Fruit fly (Drosophila melanogaster) whole organism, embryonic: ENCODE data around the gene Spn88Ea.

Experiments used
- BEAF-32 ChIP-seq: fragments of 200-800 bp; sonication (Bioruptor generic); optimal IDR thresholded peaks from 3 replicates; lab custom pipeline; 2017; ENCODE audit warnings: missing biosample characterization, missing genetic modification characterization, mild to moderate bottlenecking, moderate library complexity, missing genetic modification reagents
- Blimp-1 ChIP-seq: fragments of 200-800 bp; sonication (Bioruptor generic); optimal IDR thresholded peaks from 3 replicates; lab custom pipeline; 2018; ENCODE audit warnings: missing biosample characterization, missing genetic modification characterization, mild to moderate bottlenecking, moderate library complexity, missing genetic modification reagents
- Bteb2 ChIP-seq: fragments of 200-800 bp; sonication (Bioruptor generic); optimal IDR thresholded peaks from 2 replicates; lab custom pipeline; 2016; ENCODE audit warnings: missing biosample characterization, missing genetic modification characterization
- CG11398 ChIP-seq: fragments of 200-800 bp; sonication (Bioruptor generic); optimal IDR thresholded peaks from 2 replicates; lab custom pipeline; 2016; ENCODE audit warnings: missing biosample characterization, missing genetic modification characterization
- CG11696 ChIP-seq: fragments of 200-800 bp; sonication (Bioruptor generic); IDR thresholded peaks from 2 replicates; pipeline ENCODE4 v1.3.6; 2022; ENCODE audit warnings: missing biosample characterization, missing genetic modification characterization
- CG12391 ChIP-seq: fragments of 200-800 bp; sonication (Bioruptor generic); optimal IDR thresholded peaks from 3 replicates; lab custom pipeline; 2018; ENCODE audit warnings: missing biosample characterization, mild to moderate bottlenecking, missing genetic modification characterization, moderate library complexity
- CG15514 ChIP-seq: fragments of 200-800 bp; sonication (Bioruptor generic); optimal IDR thresholded peaks from 3 replicates; lab custom pipeline; 2017; ENCODE audit warnings: missing biosample characterization, missing genetic modification characterization, mild to moderate bottlenecking, moderate library complexity, missing genetic modification reagents
- CG1647 ChIP-seq: fragments of 200-800 bp; sonication (Bioruptor generic); optimal IDR thresholded peaks from 3 replicates; lab custom pipeline; 2016; ENCODE audit warnings: missing biosample characterization, missing genetic modification characterization
- CG17568 ChIP-seq: fragments of 200-800 bp; sonication (Bioruptor generic); optimal IDR thresholded peaks from 2 replicates; lab custom pipeline; 2018; ENCODE audit warnings: missing biosample characterization, mild to moderate bottlenecking, missing genetic modification characterization, moderate library complexity
- CG17802 ChIP-seq: fragments of 200-800 bp; sonication (Bioruptor generic); optimal IDR thresholded peaks from 2 replicates; lab custom pipeline; 2018; ENCODE audit warnings: missing biosample characterization, mild to moderate bottlenecking, missing genetic modification characterization, moderate library complexity
- CG2116 ChIP-seq: fragments of 200-800 bp; sonication (Bioruptor generic); optimal IDR thresholded peaks from 3 replicates; lab custom pipeline; 2018; ENCODE audit warnings: missing biosample characterization, mild to moderate bottlenecking, missing genetic modification characterization
- CG2120 ChIP-seq: fragments of 200-800 bp; sonication (Bioruptor generic); optimal IDR thresholded peaks from 3 replicates; lab custom pipeline; 2016; ENCODE audit warnings: missing biosample characterization, missing genetic modification characterization
- CG2129 ChIP-seq: fragments of 200-800 bp; sonication (Bioruptor generic); IDR thresholded peaks from 2 replicates; pipeline ENCODE4 v1.3.6; 2022; ENCODE audit warnings: missing biosample characterization, missing genetic modification characterization; ENCODE audit not compliant: partially characterized antibody
- CG2712 ChIP-seq: fragments of 200-800 bp; optimal IDR thresholded peaks from 3 replicates; lab custom pipeline; 2019; ENCODE audit warnings: missing biosample characterization, mild to moderate bottlenecking, missing genetic modification characterization, moderate library complexity
- CG31441 ChIP-seq: fragments of 200-800 bp; sonication (Bioruptor generic); IDR thresholded peaks from 2 replicates; pipeline ENCODE4 v1.3.6; 2022; ENCODE audit warnings: missing biosample characterization, missing genetic modification characterization
- CG4360 ChIP-seq: fragments of 200-800 bp; sonication (Bioruptor generic); IDR thresholded peaks from 2 replicates; pipeline ENCODE4 v1.3.6; 2022; ENCODE audit warnings: missing biosample characterization, missing genetic modification characterization
- CG4820 ChIP-seq: fragments of 200-800 bp; sonication (Bioruptor generic); optimal IDR thresholded peaks from 3 replicates; lab custom pipeline; 2016; ENCODE audit warnings: missing biosample characterization, missing genetic modification characterization
- CG7928 ChIP-seq: fragments of 200-800 bp; sonication (Bioruptor generic); optimal IDR thresholded peaks from 2 replicates; lab custom pipeline; 2017; ENCODE audit warnings: missing biosample characterization, mild to moderate bottlenecking, missing genetic modification characterization
- CG8388 ChIP-seq: fragments of 200-800 bp; sonication (Bioruptor generic); optimal IDR thresholded peaks from 2 replicates; lab custom pipeline; 2019; ENCODE audit warnings: missing biosample characterization, mild to moderate bottlenecking, missing genetic modification characterization, moderate library complexity
- CG8924 ChIP-seq: fragments of 200-800 bp; optimal IDR thresholded peaks from 3 replicates; lab custom pipeline; 2019; ENCODE audit warnings: missing biosample characterization, mild to moderate bottlenecking, missing genetic modification characterization, moderate library complexity
- CoRest ChIP-seq: fragments of 200-800 bp; sonication (Bioruptor generic); optimal IDR thresholded peaks from 3 replicates; lab custom pipeline; 2018; ENCODE audit warnings: missing biosample characterization, mild to moderate bottlenecking, missing genetic modification characterization, moderate library complexity
- Deaf1 ChIP-seq: fragments of 200-800 bp; optimal IDR thresholded peaks from 3 replicates; lab custom pipeline; 2019; ENCODE audit warnings: missing biosample characterization, mild to moderate bottlenecking, missing genetic modification characterization, moderate library complexity
- Ets97D ChIP-seq: fragments of 200-800 bp; sonication (Bioruptor generic); optimal IDR thresholded peaks from 3 replicates; lab custom pipeline; 2016; ENCODE audit warnings: missing biosample characterization, missing genetic modification characterization
- Hand ChIP-seq: fragments of 200-800 bp; sonication (Bioruptor generic); optimal IDR thresholded peaks from 2 replicates; lab custom pipeline; 2017; ENCODE audit warnings: mild to moderate bottlenecking, missing biosample characterization, missing genetic modification reagents, missing genetic modification characterization
- MESR4 ChIP-seq: fragments of 200-800 bp; sonication (Bioruptor generic); optimal IDR thresholded peaks from 2 replicates; lab custom pipeline; 2018; ENCODE audit warnings: missing biosample characterization, mild to moderate bottlenecking, missing genetic modification characterization, moderate library complexity
- Med ChIP-seq: fragments of 200-800 bp; sonication (Bioruptor generic); peaks from one replicate; lab custom pipeline; 2016; ENCODE audit warnings: missing biosample characterization, missing genetic modification characterization, mild to moderate bottlenecking, inconsistent platforms, moderate library complexity
- Mrtf ChIP-seq: fragments of 200-800 bp; sonication (Bioruptor generic); IDR thresholded peaks from 3 replicates; pipeline ENCODE4 v1.3.6; 2022; ENCODE audit warnings: missing biosample characterization, missing genetic modification characterization
- Myb ChIP-seq: fragments of 200-800 bp; sonication (Bioruptor generic); optimal IDR thresholded peaks from 2 replicates; lab custom pipeline; 2016; ENCODE audit warnings: missing biosample characterization, missing genetic modification characterization
- Nf-YA ChIP-seq: fragments of 200-800 bp; sonication (Bioruptor generic); IDR thresholded peaks from 2 replicates; pipeline ENCODE4 v1.3.6; 2022; ENCODE audit warnings: missing biosample characterization, missing genetic modification characterization
- Ptx1 ChIP-seq: fragments of 200-800 bp; sonication (Bioruptor generic); IDR thresholded peaks from 2 replicates; pipeline ENCODE4 v1.3.6; 2022; ENCODE audit warnings: missing biosample characterization, missing genetic modification characterization
- Sox102F ChIP-seq: fragments of 200-800 bp; sonication (Bioruptor generic); optimal IDR thresholded peaks from 2 replicates; lab custom pipeline; 2018; ENCODE audit warnings: missing biosample characterization, mild to moderate bottlenecking, missing genetic modification characterization, moderate library complexity
- TFAM ChIP-seq: fragments of 200-800 bp; sonication (Bioruptor generic); optimal IDR thresholded peaks from 2 replicates; lab custom pipeline; 2017; ENCODE audit warnings: missing biosample characterization, missing genetic modification characterization, inconsistent platforms
- chif ChIP-seq, 2 experiments: fragments of 200-800 bp; sonication (Bioruptor generic); optimal IDR thresholded peaks; 3 replicates each; lab custom pipeline; 2016; ENCODE audit warnings: missing biosample characterization in 2 of 2, missing genetic modification characterization in 2 of 2
- dm ChIP-seq: fragments of 200-800 bp; sonication (Bioruptor generic); optimal IDR thresholded peaks from 3 replicates; lab custom pipeline; 2016; ENCODE audit warnings: missing biosample characterization, missing genetic modification characterization
- fd64A ChIP-seq: fragments of 200-800 bp; sonication (Bioruptor generic); optimal IDR thresholded peaks from 3 replicates; lab custom pipeline; 2018; ENCODE audit warnings: missing biosample characterization, mild to moderate bottlenecking, missing genetic modification characterization
- grau ChIP-seq: fragments of 200-800 bp; optimal IDR thresholded peaks from 3 replicates; lab custom pipeline; 2019; ENCODE audit warnings: missing biosample characterization, mild to moderate bottlenecking, missing genetic modification characterization, moderate library complexity
- grn ChIP-seq: fragments of 200-800 bp; sonication (Bioruptor generic); optimal IDR thresholded peaks from 3 replicates; lab custom pipeline; 2017; ENCODE audit warnings: missing biosample characterization, missing genetic modification characterization
- gsb-n ChIP-seq: fragments of 200-800 bp; sonication (Bioruptor generic); optimal IDR thresholded peaks from 3 replicates; lab custom pipeline; 2018; ENCODE audit warnings: missing biosample characterization, mild to moderate bottlenecking, missing genetic modification characterization
- ham ChIP-seq: fragments of 200-800 bp; sonication (Bioruptor generic); IDR thresholded peaks from 2 replicates; pipeline ENCODE4 v1.3.6; 2022; ENCODE audit warnings: missing biosample characterization, missing genetic modification characterization
- klu ChIP-seq: fragments of 200-800 bp; sonication (Bioruptor generic); IDR thresholded peaks from 2 replicates; pipeline ENCODE4 v1.3.6; 2022; ENCODE audit warnings: missing biosample characterization, missing genetic modification characterization
- nau ChIP-seq: fragments of 200-800 bp; sonication (Bioruptor generic); optimal IDR thresholded peaks from 3 replicates; lab custom pipeline; 2017; ENCODE audit warnings: missing biosample characterization, mild to moderate bottlenecking, missing genetic modification characterization, missing genetic modification reagents
- onecut ChIP-seq: fragments of 200-800 bp; sonication (Bioruptor generic); IDR thresholded peaks from 2 replicates; pipeline ENCODE4 v1.3.6; 2022; ENCODE audit warnings: missing biosample characterization, missing genetic modification characterization
- phol ChIP-seq: fragments of 200-800 bp; sonication (Bioruptor generic); optimal IDR thresholded peaks from 3 replicates; lab custom pipeline; 2018; ENCODE audit warnings: missing biosample characterization, mild to moderate bottlenecking, missing genetic modification characterization, moderate library complexity
- pita ChIP-seq: fragments of 200-800 bp; sonication (Bioruptor generic); optimal IDR thresholded peaks from 2 replicates; lab custom pipeline; 2017; ENCODE audit warnings: missing biosample characterization, mild to moderate bottlenecking, missing genetic modification characterization
- psq ChIP-seq: fragments of 200-800 bp; sonication (Bioruptor generic); optimal IDR thresholded peaks from 2 replicates; lab custom pipeline; 2017; ENCODE audit warnings: missing biosample characterization, missing genetic modification characterization
- pzg ChIP-seq: fragments of 200-800 bp; sonication (Bioruptor generic); optimal IDR thresholded peaks from 3 replicates; lab custom pipeline; 2018; ENCODE audit warnings: missing biosample characterization, mild to moderate bottlenecking, missing genetic modification characterization, moderate library complexity
- ranshi ChIP-seq: fragments of 200-800 bp; sonication (Bioruptor generic); IDR thresholded peaks from 2 replicates; pipeline ENCODE4 v1.3.6; 2022; ENCODE audit warnings: missing biosample characterization, missing genetic modification characterization
- rib ChIP-seq: fragments of 200-800 bp; sonication (Bioruptor generic); IDR thresholded peaks from 2 replicates; pipeline ENCODE4 v1.3.6; 2022; ENCODE audit warnings: missing biosample characterization, missing genetic modification characterization
- slou ChIP-seq: fragments of 200-800 bp; sonication (Bioruptor generic); optimal IDR thresholded peaks from 3 replicates; lab custom pipeline; 2016; ENCODE audit warnings: missing biosample characterization, missing genetic modification characterization
- trh ChIP-seq: fragments of 200-800 bp; sonication (Bioruptor generic); optimal IDR thresholded peaks from 2 replicates; lab custom pipeline; 2016; ENCODE audit warnings: missing biosample characterization, missing genetic modification characterization
- wek ChIP-seq: fragments of 200-800 bp; sonication (Bioruptor generic); optimal IDR thresholded peaks from 3 replicates; lab custom pipeline; 2018; ENCODE audit warnings: missing biosample characterization, mild to moderate bottlenecking, missing genetic modification characterization, moderate library complexity
- yki ChIP-seq: fragments of >200 bp; optimal IDR thresholded peaks from 3 replicates; lab custom pipeline; 2018
- zen2 ChIP-seq: fragments of 200-800 bp; sonication (Bioruptor generic); IDR thresholded peaks from 3 replicates; pipeline ENCODE4 v1.3.6; 2022; ENCODE audit warnings: missing biosample characterization, missing genetic modification characterization; ENCODE audit not compliant: partially characterized antibody

The Spn88Ea gene

DNA sequence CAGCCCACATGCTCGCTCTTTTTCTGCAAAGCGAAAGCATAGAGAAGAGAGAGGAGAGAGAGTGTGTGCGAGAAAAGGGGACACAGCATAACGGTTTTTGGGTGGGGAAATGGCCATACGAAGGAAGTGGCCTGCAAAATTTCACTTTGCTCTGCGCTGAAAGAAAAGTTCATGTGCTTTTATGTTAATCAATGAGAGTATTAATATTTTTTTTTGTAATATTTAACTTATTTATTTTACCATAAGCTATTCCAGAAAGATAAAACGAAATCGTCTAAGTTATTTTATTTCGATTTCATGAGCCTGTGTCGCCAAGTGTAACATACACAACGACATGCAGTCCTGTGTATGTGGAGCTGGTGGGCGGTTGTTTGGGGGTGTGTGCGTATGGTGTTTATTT is 44.2 kb upstream of the Spn88Ea start (continued):
- TF ChIP-seq CG4820 (GFP tag; lab: Kevin White, UChicago), result no peak
- peak; percentile 46; the same call in 1 of the 2 replicates for TF ChIP-seq rib (GFP tag; lab: Robert Waterston, UW)
- TF ChIP-seq CG4360, result peak; percentile 35; the same call in 1 of the 2 replicates
- no peak for TF ChIP-seq wek (GFP tag; lab: Kevin White, UChicago)
- TF ChIP-seq Blimp-1 (GFP tag; lab: Kevin White, UChicago), result no peak
- TF ChIP-seq onecut (GFP tag; lab: Robert Waterston, UW), result peak; percentile 51
- TF ChIP-seq CG1647 (GFP tag; lab: Kevin White, UChicago), result no peak
- TF ChIP-seq chif (GFP tag; optimal IDR thresholded peaks at IDR 0.05; lab: Kevin White, UChicago), result no peak
- TF ChIP-seq CG2129 (GFP tag; lab: Robert Waterston, UW), result no peak
- TF ChIP-seq Ptx1 (GFP tag; lab: Robert Waterston, UW), result peak; percentile 76
- TF ChIP-seq TFAM (GFP tag; lab: Kevin White, UChicago), result no peak
- no peak for TF ChIP-seq trh
- no peak for TF ChIP-seq CG11398 (GFP tag; lab: Kevin White, UChicago)
- TF ChIP-seq klu (GFP tag; lab: Robert Waterston, UW), result peak; percentile 59; the same call in 1 of the 2 replicates
- TF ChIP-seq Deaf1 (tag; lab: Kevin White, UChicago), result no peak
- no peak for TF ChIP-seq Ets97D (GFP tag; lab: Kevin White, UChicago)
- peak; percentile 89 for TF ChIP-seq Hand (GFP tag; lab: Kevin White, UChicago)
- TF ChIP-seq CG17568 (GFP tag; lab: Kevin White, UChicago), result no peak
- TF ChIP-seq grau (tag; lab: Kevin White, UChicago), result peak; percentile 75
- TF ChIP-seq slou (GFP tag; lab: Kevin White, UChicago), result no peak
- TF ChIP-seq Nf-YA (GFP tag; lab: Robert Waterston, UW), result no peak
- TF ChIP-seq Sox102F (GFP tag; lab: Kevin White, UChicago), result no peak
- no peak for TF ChIP-seq fd64A
- TF ChIP-seq nau, result no peak
- no peak for TF ChIP-seq zen2 (GFP tag; lab: Robert Waterston, UW)
- TF ChIP-seq gsb-n (tag; lab: Kevin White, UChicago), result no peak
- TF ChIP-seq Mrtf (GFP tag; lab: Robert Waterston, UW), result peak; percentile 46; the same call in 1 of the 3 replicates
- TF ChIP-seq Bteb2 (GFP tag; lab: Kevin White, UChicago), result peak; percentile 9
- no peak for TF ChIP-seq psq
- TF ChIP-seq CG17802 (tag; lab: Kevin White, UChicago), result no peak
- no peak for TF ChIP-seq ham
- no peak for TF ChIP-seq pita
- TF ChIP-seq CG11696 (GFP tag; lab: Robert Waterston, UW), result no peak
- no peak for TF ChIP-seq yki
- TF ChIP-seq ranshi (GFP tag; lab: Robert Waterston, UW), result peak; percentile 72
- TF ChIP-seq grn (GFP tag; lab: Kevin White, UChicago), result no peak
- TF ChIP-seq CG8924 (tag; lab: Kevin White, UChicago), result peak; percentile 67
- TF ChIP-seq CG2120 (GFP tag; lab: Kevin White, UChicago), result peak; percentile 81
- TF ChIP-seq, all 482 proteins: peak for 188

DNA sequence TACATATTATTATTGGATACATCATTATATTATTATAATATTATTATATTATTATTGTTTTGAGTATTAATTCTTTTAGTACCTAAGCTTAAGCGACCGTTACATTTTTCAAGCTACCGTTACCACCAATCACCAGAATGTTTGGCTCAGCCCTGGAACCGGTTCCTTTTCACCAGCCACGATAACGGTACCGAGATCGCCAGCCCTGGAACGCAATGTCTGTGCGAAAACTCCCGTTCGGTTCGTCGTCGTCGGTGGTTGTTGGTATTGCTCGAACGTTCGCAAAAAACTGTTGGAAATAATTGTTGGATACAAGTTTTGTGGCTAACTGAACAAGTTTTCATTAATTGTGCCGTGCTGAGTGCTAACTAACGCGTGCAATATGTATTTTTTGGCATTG is 43.5 kb upstream of the Spn88Ea start, which contains the start of gene CG42404:
Gene CG42404, plus strand, starts transcription at position 360 of the 400 bp plus-strand sequence.
- peak; percentile 0 for TF ChIP-seq phol
- TF ChIP-seq CG15514 (GFP tag; lab: Kevin White, UChicago), result peak; percentile 99
- peak; percentile 21 for TF ChIP-seq CG12391 (tag; lab: Kevin White, UChicago)
- TF ChIP-seq CoRest (tag; lab: Kevin White, UChicago), result peak; percentile 22
- peak; percentile 15 for TF ChIP-seq CG2116
- TF ChIP-seq pzg (GFP tag; lab: Kevin White, UChicago), result peak; percentile 51
- TF ChIP-seq Myb (GFP tag; lab: Kevin White, UChicago), result peak; percentile 95
- peak; percentile 16 for TF ChIP-seq CG8388 (GFP tag; lab: Kevin White, UChicago)
- TF ChIP-seq MESR4 (GFP tag; lab: Kevin White, UChicago), result peak; percentile 7
- peak; percentile 82 for TF ChIP-seq Med (GFP tag; lab: Kevin White, UChicago)
- TF ChIP-seq BEAF-32 (GFP tag; lab: Kevin White, UChicago), result peak; percentile 4
- TF ChIP-seq CG7928 (GFP tag; lab: Kevin White, UChicago), result peak; percentile 92
- peak; percentile 7 for TF ChIP-seq CG2712
- TF ChIP-seq CG31441 (GFP tag; lab: Robert Waterston, UW), result no peak
- no peak for TF ChIP-seq dm (GFP tag; lab: Kevin White, UChicago)
